Fruit fly (Drosophila melanogaster) whole organism: ENCODE results near the gene mRpL2.

Source experiments
- CG8478 ChIP-seq: fragments of >200 bp; optimal IDR thresholded peaks from 2 replicates; lab custom pipeline; 2018; ENCODE audit warnings: inconsistent platforms
- Dll ChIP-seq: fragments of >200 bp; optimal IDR thresholded peaks from 2 replicates; lab custom pipeline; 2017
- EcR ChIP-seq, 2 experiments: fragments of >200 bp; optimal IDR thresholded peaks; 2 replicates each; lab custom pipeline; 2017; ENCODE audit warnings: missing biosample characterization in 2 of 2, missing genetic modification characterization in 2 of 2, missing genetic modification reagents in 2 of 2
- pan ChIP-seq: fragments of >200 bp; optimal IDR thresholded peaks from 2 replicates; lab custom pipeline; 2017
- psq ChIP-seq: fragments of >200 bp; optimal IDR thresholded peaks from 2 replicates; lab custom pipeline; 2017
- usp ChIP-seq: fragments of >200 bp; optimal IDR thresholded peaks from 2 replicates; lab custom pipeline; 2017; ENCODE audit warnings: missing biosample characterization, missing genetic modification characterization, mixed read lengths

mRpL2 gene

dm6 chr3L:11096195-11096908 is 24.3 kb upstream of the mRpL2 start, which contains the start of the genes CG46439, Iyd and CG33947:
Gene CG46439, minus strand, starts transcription at chr3L:11096245.
Gene Iyd, minus strand, starts transcription at chr3L:11096245.
Gene CG33947, plus strand, starts transcription at chr3L:11096496.
- TF ChIP-seq CG8478 (lab: Kevin White, UChicago), result no peak
- TF ChIP-seq usp (GFP tag; lab: Kevin White, UChicago), result no peak
- no peak for TF ChIP-seq psq
- no peak for TF ChIP-seq pan (lab: Kevin White, UChicago)
- TF ChIP-seq EcR (GFP tag; optimal IDR thresholded peaks at IDR 0.05; lab: Kevin White, UChicago), result no peak
- TF ChIP-seq Dll (lab: Kevin White, UChicago), result no peak

dm6 chr3L:11097982-11098663 is 22.5 kb upstream of the mRpL2 start, which contains the start of the genes Irbp18 and APP-BP1:
Gene Irbp18, minus strand, starts transcription at chr3L:11098186.
Gene APP-BP1, plus strand, starts transcription at chr3L:11098412.
- TF ChIP-seq Dll (lab: Kevin White, UChicago) (no peak), psq (no peak), pan (lab: Kevin White, UChicago) (no peak), usp (GFP tag; lab: Kevin White, UChicago) (no peak), CG8478 (lab: Kevin White, UChicago) (no peak), EcR (GFP tag; optimal IDR thresholded peaks at IDR 0.05; lab: Kevin White, UChicago) (no peak)

- no peak for TF ChIP-seq EcR (GFP tag; optimal IDR thresholded peaks at IDR 0.05; lab: Kevin White, UChicago)
- TF ChIP-seq usp (GFP tag; lab: Kevin White, UChicago), result no peak
- no peak for TF ChIP-seq pan (lab: Kevin White, UChicago)
- no peak for TF ChIP-seq CG8478 (lab: Kevin White, UChicago)
- TF ChIP-seq Dll (lab: Kevin White, UChicago), result no peak
- no peak for TF ChIP-seq psq
Measured at dm6 chr3L:11101598-11101997, 19.0 kb upstream of the mRpL2 start, which contains the start of gene Elo68beta. Gene Elo68beta, minus strand, starts transcription at chr3L:11101698.

dm6 chr3L:11102930-11103329 is 17.7 kb upstream of the mRpL2 start, which contains the start of gene Elo68alpha:
Gene Elo68alpha, minus strand, starts transcription at chr3L:11103030.
- TF ChIP-seq usp (GFP tag; lab: Kevin White, UChicago) (no peak), psq (no peak), EcR (GFP tag; optimal IDR thresholded peaks at IDR 0.05; lab: Kevin White, UChicago) (no peak), Dll (lab: Kevin White, UChicago) (no peak), CG8478 (lab: Kevin White, UChicago) (no peak), pan (lab: Kevin White, UChicago) (no peak)

- no peak for TF ChIP-seq Dll (lab: Kevin White, UChicago)
- no peak for TF ChIP-seq pan (lab: Kevin White, UChicago)
- no peak for TF ChIP-seq CG8478 (lab: Kevin White, UChicago)
- no peak for TF ChIP-seq EcR (GFP tag; optimal IDR thresholded peaks at IDR 0.05; lab: Kevin White, UChicago)
- TF ChIP-seq usp (GFP tag; lab: Kevin White, UChicago), result no peak
- TF ChIP-seq psq, result no peak
Measured at dm6 chr3L:11103773-11104172, 16.9 kb upstream of the mRpL2 start, which contains the start of gene CG32071. Gene CG32071, minus strand, starts transcription at chr3L:11103873.

dm6 chr3L:11107432-11107831 is 13.2 kb upstream of the mRpL2 start, which contains the start of gene CG32073:
Gene CG32073, minus strand, starts transcription at chr3L:11107582.
- TF ChIP-seq psq (no peak), CG8478 (lab: Kevin White, UChicago) (no peak), usp (GFP tag; lab: Kevin White, UChicago) (no peak), EcR (GFP tag; optimal IDR thresholded peaks at IDR 0.05; lab: Kevin White, UChicago) (no peak), pan (lab: Kevin White, UChicago) (no peak)

dm6 chr3L:11107935-11108334 is 12.7 kb upstream of the mRpL2 start, which contains the start of gene CG12522:
Gene CG12522, plus strand, starts transcription at chr3L:11108235.
- TF ChIP-seq EcR (GFP tag; optimal IDR thresholded peaks at IDR 0.05; lab: Kevin White, UChicago) (no peak), CG8478 (lab: Kevin White, UChicago) (no peak), usp (GFP tag; lab: Kevin White, UChicago) (no peak), Dll (lab: Kevin White, UChicago) (no peak), psq (no peak), pan (lab: Kevin White, UChicago) (no peak)

dm6 chr3L:11109454-11109853 is 11.2 kb upstream of the mRpL2 start, which contains the start of the genes CG34012 and emei:
Gene CG34012, minus strand, starts transcription at chr3L:11109505.
Gene emei, plus strand, starts transcription at chr3L:11109690.
- TF ChIP-seq CG8478 (lab: Kevin White, UChicago), result no peak
- no peak for TF ChIP-seq EcR (GFP tag; optimal IDR thresholded peaks at IDR 0.05; lab: Kevin White, UChicago)
- no peak for TF ChIP-seq psq
- no peak for TF ChIP-seq usp (GFP tag; lab: Kevin White, UChicago)
- no peak for TF ChIP-seq pan (lab: Kevin White, UChicago)
- no peak for TF ChIP-seq Dll (lab: Kevin White, UChicago)

- TF ChIP-seq EcR (GFP tag; optimal IDR thresholded peaks at IDR 0.05; lab: Kevin White, UChicago) (no peak), pan (lab: Kevin White, UChicago) (no peak), usp (GFP tag; lab: Kevin White, UChicago) (no peak), CG8478 (lab: Kevin White, UChicago) (no peak), psq (no peak), Dll (lab: Kevin White, UChicago) (no peak)
Measured at dm6 chr3L:11112427-11112826, 8.2 kb upstream of the mRpL2 start.

dm6 chr3L:11113198-11114197 is 7.1 kb upstream of the mRpL2 start, which contains the start of gene Sod1:
Gene Sod1, minus strand, starts transcription at chr3L:11113740.
- TF ChIP-seq pan (lab: Kevin White, UChicago) (no peak), psq (no peak), usp (GFP tag; lab: Kevin White, UChicago) (no peak), Dll (lab: Kevin White, UChicago) (no peak)
